Fruit fly (Drosophila melanogaster) whole organism, embryonic: ENCODE results near the gene Vlet.

Experiments
- ATbp ChIP-seq: fragments of 200-800 bp; sonication (Bioruptor generic); optimal IDR thresholded peaks from 2 replicates; lab custom pipeline; 2017; ENCODE audit warnings: missing biosample characterization, mild to moderate bottlenecking, missing genetic modification characterization, missing genetic modification reagents
- Antp ChIP-seq: fragments of 200-800 bp; sonication (Bioruptor generic); optimal IDR thresholded peaks from 3 replicates; lab custom pipeline; 2016; ENCODE audit warnings: missing biosample characterization, missing genetic modification characterization
- Blimp-1 ChIP-seq: fragments of 200-800 bp; sonication (Bioruptor generic); optimal IDR thresholded peaks from 3 replicates; lab custom pipeline; 2018; ENCODE audit warnings: missing biosample characterization, missing genetic modification characterization, mild to moderate bottlenecking, moderate library complexity, missing genetic modification reagents
- CG1024 ChIP-seq: fragments of 200-800 bp; sonication (Bioruptor generic); IDR thresholded peaks from 2 replicates; pipeline ENCODE4 v1.3.6; 2022; ENCODE audit warnings: missing biosample characterization, missing genetic modification characterization
- CG10979 ChIP-seq: fragments of 200-800 bp; sonication (Bioruptor generic); optimal IDR thresholded peaks from 2 replicates; lab custom pipeline; 2018; ENCODE audit warnings: missing biosample characterization, mild to moderate bottlenecking, missing genetic modification characterization, moderate library complexity
- CG11504 ChIP-seq: fragments of 200-800 bp; sonication (Bioruptor generic); optimal IDR thresholded peaks from 3 replicates; lab custom pipeline; 2019; ENCODE audit warnings: missing biosample characterization, mild to moderate bottlenecking, missing genetic modification characterization, moderate library complexity
- CG12219 ChIP-seq: fragments of 200-800 bp; sonication (Bioruptor generic); optimal IDR thresholded peaks from 3 replicates; lab custom pipeline; 2018; ENCODE audit warnings: missing biosample characterization, mild to moderate bottlenecking, missing genetic modification characterization
- CG14441 ChIP-seq: fragments of 200-800 bp; sonication (Bioruptor generic); IDR thresholded peaks from 2 replicates; pipeline ENCODE4 v1.3.6; 2022; ENCODE audit warnings: missing biosample characterization, missing genetic modification characterization
- CG1603 ChIP-seq: fragments of 200-800 bp; sonication (Bioruptor generic); optimal IDR thresholded peaks from 2 replicates; lab custom pipeline; 2019; ENCODE audit warnings: missing biosample characterization, mild to moderate bottlenecking, missing genetic modification characterization, moderate library complexity
- CG31441 ChIP-seq: fragments of 200-800 bp; sonication (Bioruptor generic); IDR thresholded peaks from 2 replicates; pipeline ENCODE4 v1.3.6; 2022; ENCODE audit warnings: missing biosample characterization, missing genetic modification characterization
- CG4424 ChIP-seq: fragments of 200-800 bp; sonication (Bioruptor generic); optimal IDR thresholded peaks from 3 replicates; lab custom pipeline; 2016; ENCODE audit warnings: missing biosample characterization, missing genetic modification characterization
- CG6272 ChIP-seq: fragments of 200-800 bp; sonication (Bioruptor generic); IDR thresholded peaks from 2 replicates; pipeline ENCODE4 v1.3.6; 2022; ENCODE audit warnings: missing biosample characterization, missing genetic modification characterization
- CG6654 ChIP-seq: fragments of 200-800 bp; sonication (Bioruptor generic); optimal IDR thresholded peaks from 2 replicates; lab custom pipeline; 2017; ENCODE audit warnings: missing biosample characterization, mild to moderate bottlenecking, missing genetic modification characterization
- CG7556 ChIP-seq: fragments of 200-800 bp; sonication (Bioruptor generic); optimal IDR thresholded peaks from 2 replicates; lab custom pipeline; 2017; ENCODE audit warnings: missing biosample characterization, mild to moderate bottlenecking, missing genetic modification characterization
- CG8290 ChIP-seq, 3 experiments: fragments of 200-800 bp; sonication (Bioruptor generic); optimal IDR thresholded peaks; 2 replicates each; lab custom pipeline; 2016 to 2019; ENCODE audit warnings: missing biosample characterization in 3 of 3, missing genetic modification characterization in 3 of 3, mild to moderate bottlenecking in 2 of 3, moderate library complexity in 1 of 3
- CG9609 ChIP-seq: fragments of 200-800 bp; sonication (Bioruptor generic); optimal IDR thresholded peaks from 3 replicates; lab custom pipeline; 2016; ENCODE audit warnings: missing biosample characterization, missing genetic modification characterization
- CG9727 ChIP-seq: fragments of 200-800 bp; sonication (Bioruptor generic); optimal IDR thresholded peaks from 3 replicates; lab custom pipeline; 2017; ENCODE audit warnings: missing biosample characterization, mild to moderate bottlenecking, missing genetic modification characterization
- CTCF ChIP-seq: fragments of 200-800 bp; sonication (Bioruptor generic); optimal IDR thresholded peaks from 2 replicates; lab custom pipeline; 2017; ENCODE audit warnings: missing biosample characterization, mild to moderate bottlenecking, missing genetic modification characterization, moderate library complexity
- Ets65A ChIP-seq: fragments of 200-800 bp; sonication (Bioruptor generic); peaks from one replicate; lab custom pipeline; 2016; ENCODE audit warnings: missing biosample characterization, missing genetic modification characterization
- Ets97D ChIP-seq: fragments of 200-800 bp; sonication (Bioruptor generic); optimal IDR thresholded peaks from 3 replicates; lab custom pipeline; 2016; ENCODE audit warnings: missing biosample characterization, missing genetic modification characterization
- Fer1 ChIP-seq: fragments of 200-800 bp; sonication (Bioruptor generic); optimal IDR thresholded peaks from 2 replicates; lab custom pipeline; 2017; ENCODE audit warnings: missing biosample characterization, mild to moderate bottlenecking, missing genetic modification characterization
- HmgZ ChIP-seq: fragments of 200-800 bp; sonication (Bioruptor generic); optimal IDR thresholded peaks from 2 replicates; lab custom pipeline; 2018; ENCODE audit warnings: missing biosample characterization, mild to moderate bottlenecking, missing genetic modification characterization
- Hr51 ChIP-seq, 2 experiments: fragments of 200-800 bp; sonication (Bioruptor generic); optimal IDR thresholded peaks; 2 replicates in 1 of 2; 3 replicates in 1 of 2; lab custom pipeline; 2016 to 2018; ENCODE audit warnings: missing biosample characterization in 2 of 2, missing genetic modification characterization in 2 of 2, mild to moderate bottlenecking in 1 of 2, moderate library complexity in 1 of 2
- Jarid2 ChIP-seq: fragments of 200-800 bp; sonication (Bioruptor generic); optimal IDR thresholded peaks from 3 replicates; lab custom pipeline; 2017; ENCODE audit warnings: mild to moderate bottlenecking, missing biosample characterization, missing genetic modification reagents, missing genetic modification characterization
- NfI ChIP-seq: fragments of 200-800 bp; sonication (Bioruptor generic); optimal IDR thresholded peaks from 3 replicates; lab custom pipeline; 2018; ENCODE audit warnings: missing biosample characterization, mild to moderate bottlenecking, missing genetic modification characterization, moderate library complexity
- Oli ChIP-seq: fragments of 200-800 bp; sonication (Bioruptor generic); optimal IDR thresholded peaks from 2 replicates; lab custom pipeline; 2018; ENCODE audit warnings: missing biosample characterization, mild to moderate bottlenecking, missing genetic modification characterization, moderate library complexity
- Optix ChIP-seq: fragments of 200-800 bp; sonication (Bioruptor generic); IDR thresholded peaks from 3 replicates; pipeline ENCODE4 v1.3.6; 2022; ENCODE audit warnings: missing biosample characterization, missing genetic modification characterization
- Xbp1 ChIP-seq: fragments of 200-800 bp; sonication (Bioruptor generic); optimal IDR thresholded peaks from 3 replicates; lab custom pipeline; 2016; ENCODE audit warnings: missing biosample characterization, mild to moderate bottlenecking, missing genetic modification characterization
- Xrp1 ChIP-seq: fragments of 200-800 bp; sonication (Bioruptor generic); IDR thresholded peaks from 2 replicates; pipeline ENCODE4 v1.3.6; 2022; ENCODE audit warnings: missing biosample characterization, missing genetic modification characterization
- ab ChIP-seq: fragments of 200-800 bp; sonication (Bioruptor generic); optimal IDR thresholded peaks from 2 replicates; lab custom pipeline; 2016; ENCODE audit warnings: missing biosample characterization, missing genetic modification characterization
- az2 ChIP-seq: fragments of 200-800 bp; sonication (Bioruptor generic); optimal IDR thresholded peaks from 3 replicates; lab custom pipeline; 2016; ENCODE audit warnings: missing biosample characterization, missing genetic modification characterization
- bcd ChIP-seq: fragments of 200-800 bp; sonication (Bioruptor generic); optimal IDR thresholded peaks from 2 replicates; lab custom pipeline; 2017; ENCODE audit warnings: missing biosample characterization, mild to moderate bottlenecking, missing genetic modification characterization
- bsh ChIP-seq, 2 experiments: fragments of 200-800 bp; sonication (Bioruptor generic); optimal IDR thresholded peaks; 2 replicates each; lab custom pipeline; 2017 to 2018; ENCODE audit warnings: mild to moderate bottlenecking in 2 of 2, missing biosample characterization in 2 of 2, missing genetic modification characterization in 2 of 2, moderate library complexity in 1 of 2
- ci ChIP-seq: fragments of 200-800 bp; sonication (Bioruptor generic); IDR thresholded peaks from 3 replicates; pipeline ENCODE4 v1.3.6; 2022; ENCODE audit warnings: missing biosample characterization, missing genetic modification characterization
- crol ChIP-seq: fragments of 200-800 bp; sonication (Bioruptor generic); IDR thresholded peaks from 2 replicates; pipeline ENCODE4 v1.3.6; 2022; ENCODE audit warnings: missing biosample characterization, missing genetic modification characterization
- dpn ChIP-seq, 2 experiments: fragments of 200-800 bp; sonication (Bioruptor generic); optimal IDR thresholded peaks; 3 replicates each; lab custom pipeline; 2016; ENCODE audit warnings: missing biosample characterization in 2 of 2, missing genetic modification characterization in 2 of 2
- dysf ChIP-seq: fragments of 200-800 bp; sonication (Bioruptor generic); IDR thresholded peaks from 3 replicates; pipeline ENCODE4 v1.3.6; 2022; ENCODE audit warnings: missing biosample characterization, missing genetic modification characterization
- esg ChIP-seq: fragments of 200-800 bp; sonication (Bioruptor generic); conservative IDR thresholded peaks from 2 replicates; pipeline ENCODE4 v1.3.6; 2022; ENCODE audit warnings: missing biosample characterization, missing genetic modification characterization
- ind ChIP-seq: fragments of 200-800 bp; sonication (Bioruptor generic); optimal IDR thresholded peaks from 3 replicates; lab custom pipeline; 2016; ENCODE audit warnings: missing biosample characterization, missing genetic modification characterization
- jumu ChIP-seq: fragments of 200-800 bp; sonication (Bioruptor generic); optimal IDR thresholded peaks from 3 replicates; lab custom pipeline; 2016; ENCODE audit warnings: missing biosample characterization, missing genetic modification characterization
- ken ChIP-seq: fragments of 200-800 bp; sonication (Bioruptor generic); IDR thresholded peaks from 3 replicates; pipeline ENCODE4 v1.3.6; 2022; ENCODE audit warnings: missing biosample characterization, missing genetic modification characterization
- pan ChIP-seq, 4 experiments: fragments of >200 bp in 3 of 4; fragments of 200-800 bp in 1 of 4; sonication (Bioruptor generic) in 1 of 4; optimal IDR thresholded peaks in 3 of 4; IDR thresholded peaks in 1 of 4; 2 replicates each; pipeline versions ENCODE4 v1.3.6 to Lab custom; 2017 to 2022; ENCODE audit warnings: missing biosample characterization in 2 of 4, missing genetic modification characterization in 2 of 4, mixed read lengths in 1 of 4
- phol ChIP-seq: fragments of 200-800 bp; sonication (Bioruptor generic); optimal IDR thresholded peaks from 3 replicates; lab custom pipeline; 2018; ENCODE audit warnings: missing biosample characterization, mild to moderate bottlenecking, missing genetic modification characterization, moderate library complexity
- prd ChIP-seq, 3 experiments: fragments of >200 bp in 2 of 3; fragments of 200-800 bp in 1 of 3; sonication (Bioruptor generic) in 1 of 3; optimal IDR thresholded peaks in 2 of 3; IDR thresholded peaks in 1 of 3; 2 replicates in 2 of 3; 3 replicates in 1 of 3; pipeline versions ENCODE4 v1.3.6 to Lab custom; 2017 to 2022; ENCODE audit warnings: missing biosample characterization in 1 of 3, missing genetic modification characterization in 1 of 3
- row ChIP-seq: fragments of 200-800 bp; sonication (Bioruptor generic); IDR thresholded peaks from 3 replicates; pipeline ENCODE4 v1.3.6; 2022; ENCODE audit warnings: missing biosample characterization, missing genetic modification characterization
- sens ChIP-seq: fragments of 200-800 bp; sonication (Bioruptor generic); peaks from one replicate; lab custom pipeline; 2016; ENCODE audit warnings: missing biosample characterization, missing genetic modification characterization
- slp2 ChIP-seq: fragments of 200-800 bp; sonication (Bioruptor generic); optimal IDR thresholded peaks from 2 replicates; lab custom pipeline; 2016; ENCODE audit warnings: missing biosample characterization, missing genetic modification characterization
- tin ChIP-seq: fragments of 200-800 bp; sonication (Bioruptor generic); optimal IDR thresholded peaks from 3 replicates; lab custom pipeline; 2016; ENCODE audit warnings: missing biosample characterization, missing genetic modification characterization
- ttk ChIP-seq: fragments of 200-800 bp; sonication (Bioruptor generic); IDR thresholded peaks from 2 replicates; pipeline ENCODE4 v2.1.2; 2022; ENCODE audit warnings: missing biosample characterization, missing genetic modification characterization

Vlet gene

dm6 chrX:11652991-11653390, 25.4 kb downstream of the Vlet start (continued):
- TF ChIP-seq Jarid2 (no peak), Hr51 (GFP tag; optimal IDR thresholded peaks at IDR 0.05; lab: Kevin White, UChicago) (peak in 1 of 2 experiments; percentile 33), Xrp1 (GFP tag; lab: Robert Waterston, UW) (peak; percentile 54; the same call in 1 of the 2 replicates), slp2 (GFP tag; lab: Kevin White, UChicago) (peak; percentile 4), CG1603 (peak; percentile 64), CG9609 (GFP tag; lab: Kevin White, UChicago) (no peak), CG9727 (peak; percentile 8), CG11504 (tag; lab: Kevin White, UChicago) (peak; percentile 47), Xbp1 (GFP tag; lab: Kevin White, UChicago) (peak; percentile 46), CG14441 (peak; percentile 23; the same call in 1 of the 2 replicates), dpn (GFP tag; optimal IDR thresholded peaks at IDR 0.05; lab: Kevin White, UChicago) (peak; percentile 11 to 44), NfI (GFP tag; lab: Kevin White, UChicago) (peak; percentile 20), Oli (tag; lab: Kevin White, UChicago) (peak; percentile 49), bsh (GFP tag; optimal IDR thresholded peaks at IDR 0.05; lab: Kevin White, UChicago) (peak in 1 of 2 experiments; percentile 47), tin (peak; percentile 40), CTCF (GFP tag; lab: Kevin White, UChicago) (peak; percentile 3), Ets97D (GFP tag; lab: Kevin White, UChicago) (no peak), row (GFP tag; lab: Robert Waterston, UW) (peak; percentile 54), CG7556 (GFP tag; lab: Kevin White, UChicago) (peak; percentile 4), phol (peak; percentile 29), CG12219 (GFP tag; lab: Kevin White, UChicago) (peak; percentile 1), CG1024 (GFP tag; lab: Robert Waterston, UW) (no peak), sens (peak; percentile 81), az2 (GFP tag; lab: Kevin White, UChicago) (no peak), ATbp (peak; percentile 46), Antp (peak; percentile 26), ci (GFP tag; lab: Robert Waterston, UW) (0 out of 3 replicates have a peak, but pooled peaks have one; percentile 47), jumu (peak; percentile 13), ind (peak; percentile 39), esg (GFP tag; lab: Robert Waterston, UW) (peak; percentile 24; the same call in 1 of the 2 replicates), Fer1 (GFP tag; lab: Kevin White, UChicago) (peak; percentile 19), CG4424 (GFP tag; lab: Kevin White, UChicago) (peak; percentile 25), ttk (GFP tag; lab: Robert Waterston, UW) (peak; percentile 48; the same call in 1 of the 2 replicates), CG8290 (GFP tag; optimal IDR thresholded peaks at IDR 0.05; lab: Kevin White, UChicago) (no peak), CG8290 (tag; optimal IDR thresholded peaks at IDR 0.05; lab: Kevin White, UChicago) (peak in 1 of 2 experiments; percentile 39), HmgZ (tag; lab: Kevin White, UChicago) (no peak), pan (optimal IDR thresholded peaks at IDR 0.05; lab: Kevin White, UChicago) (no peak), pan (GFP tag; optimal IDR thresholded peaks at IDR 0.05 in 1 of 2, IDR thresholded peaks at IDR 0.05 in 1 of 2) (peak in 1 of 2 experiments; percentile 38), CG10979 (tag; lab: Kevin White, UChicago) (peak; percentile 25), crol (no peak), Ets65A (peak; percentile 76), Optix (GFP tag; lab: Robert Waterston, UW) (peak; percentile 33; the same call in 1 of the 3 replicates), CG6272 (GFP tag; lab: Robert Waterston, UW) (no peak), bcd (GFP tag; lab: Kevin White, UChicago) (peak; percentile 22), CG31441 (GFP tag; lab: Robert Waterston, UW) (peak; percentile 36; the same call in 1 of the 2 replicates), prd (optimal IDR thresholded peaks at IDR 0.05; lab: Kevin White, UChicago) (no peak), prd (GFP tag; IDR thresholded peaks at IDR 0.05; lab: Robert Waterston, UW) (peak; percentile 56; the same call in 2 of the 3 replicates), ken (GFP tag; lab: Robert Waterston, UW) (0 out of 3 replicates have a peak, but pooled peaks have one; percentile 57), CG6654 (GFP tag; lab: Kevin White, UChicago) (peak; percentile 7), Blimp-1 (GFP tag; lab: Kevin White, UChicago) (peak; percentile 34), dysf (GFP tag; lab: Robert Waterston, UW) (0 out of 3 replicates have a peak, but pooled peaks have one; percentile 17), ab (GFP tag; lab: Kevin White, UChicago) (no peak)
